Fruit fly (Drosophila melanogaster): Measurements from ENCODE around the gene tld.

dm6 chr3R:24799503-24799902 lies 50.0 kb downstream of the tld start, which contains the start of gene Ude:
- TF ChIP-seq usp (GFP tag; optimal IDR thresholded peaks at IDR 0.05), result no peak
- no peak for TF ChIP-seq Dll (optimal IDR thresholded peaks at IDR 0.05)
- no peak for TF ChIP-seq CG8478 (optimal IDR thresholded peaks at IDR 0.05)

Data from whole organism.